Worm (Caenorhabditis elegans) whole organism, L4 larva: ENCODE measurements around the gene Y75B8A.24.

Experiments used
- D1046.2 ChIP-seq: fragments of 200-800 bp; sonication (Bioruptor generic); IDR thresholded peaks from 2 replicates; pipeline ENCODE4 v1.3.6; 2022; ENCODE audit warnings: missing genetic modification characterization, missing compliant biosample characterization
- F26F4.8 ChIP-seq: fragments of 200-800 bp; sonication (Bioruptor generic); conservative IDR thresholded peaks from 2 replicates; pipeline ENCODE4 v1.3.6; 2022; ENCODE audit warnings: missing genetic modification characterization, missing compliant biosample characterization
- T20F7.1 ChIP-seq: fragments of 200-800 bp; sonication (Bioruptor generic); optimal IDR thresholded peaks from 2 replicates; lab custom pipeline; 2018; ENCODE audit warnings: mild to moderate bottlenecking, missing genetic modification characterization, missing compliant biosample characterization
- T26A8.4 ChIP-seq: fragments of 200-800 bp; sonication (Bioruptor generic); IDR thresholded peaks from 2 replicates; pipeline ENCODE4 v1.3.6; 2022; ENCODE audit warnings: missing genetic modification characterization, missing compliant biosample characterization
- Y75B8A.6 ChIP-seq: fragments of 200-800 bp; sonication (Bioruptor generic); IDR thresholded peaks from 2 replicates; pipeline ENCODE4 v1.3.6; 2022; ENCODE audit warnings: missing genetic modification reagents, missing genetic modification characterization, missing compliant biosample characterization
- ama-1 ChIP-seq: fragments of 150-350 bp; optimal IDR thresholded peaks from 2 replicates; lab custom pipeline; 2014; ENCODE audit warnings: inconsistent platforms, mixed read lengths
- attf-4 ChIP-seq: sonication (generic microtip); optimal IDR thresholded peaks from 3 replicates; lab custom pipeline; 2017; ENCODE audit warnings: missing biosample characterization, missing genetic modification characterization
- ceh-20 ChIP-seq: fragments of 200-800 bp; sonication (Bioruptor generic); IDR thresholded peaks from 2 replicates; pipeline ENCODE4 v1.3.6; 2022; ENCODE audit warnings: missing genetic modification reagents, missing genetic modification characterization, missing compliant biosample characterization
- ceh-32 ChIP-seq: sonication (generic microtip); optimal IDR thresholded peaks from 2 replicates; lab custom pipeline; 2016; ENCODE audit warnings: mild to moderate bottlenecking, missing genetic modification characterization, missing compliant biosample characterization; ENCODE audit not compliant: poor library complexity
- ces-1 ChIP-seq: fragments of 150-350 bp; sonication (generic microtip); optimal IDR thresholded peaks from 4 replicates; lab custom pipeline; 2014; ENCODE audit warnings: missing biosample characterization, missing genetic modification reagents, missing genetic modification characterization
- ctbp-1 ChIP-seq: fragments of 200-800 bp; sonication (Bioruptor generic); IDR thresholded peaks from 2 replicates; pipeline ENCODE4 v1.3.6; 2022; ENCODE audit warnings: missing genetic modification reagents, missing genetic modification characterization, missing compliant biosample characterization
- daf-12 ChIP-seq: fragments of 150-350 bp; optimal IDR thresholded peaks from 2 replicates; lab custom pipeline; 2014; ENCODE audit warnings: missing biosample characterization, missing genetic modification reagents, missing genetic modification characterization
- daf-16 ChIP-seq, 3 experiments: sonication (generic microtip); optimal IDR thresholded peaks; 2 replicates each; lab custom pipeline; 2016 to 2017; ENCODE audit warnings: missing genetic modification characterization in 3 of 3, missing genetic modification reagents in 3 of 3, mild to moderate bottlenecking in 2 of 3, missing compliant biosample characterization in 2 of 3, missing biosample characterization in 1 of 3, moderate library complexity in 1 of 3
- dmd-6 ChIP-seq: fragments of 200-800 bp; sonication (Bioruptor generic); IDR thresholded peaks from 2 replicates; pipeline ENCODE4 v1.3.6; 2022; ENCODE audit warnings: missing genetic modification reagents, missing genetic modification characterization, missing compliant biosample characterization
- dmd-8 ChIP-seq: fragments of 200-800 bp; sonication (Bioruptor generic); IDR thresholded peaks from 2 replicates; pipeline ENCODE4 v1.3.6; 2022; ENCODE audit warnings: missing genetic modification characterization, missing compliant biosample characterization
- dmd-9 ChIP-seq: fragments of 200-800 bp; sonication (Bioruptor generic); IDR thresholded peaks from 2 replicates; pipeline ENCODE4 v1.3.6; 2022; ENCODE audit warnings: missing genetic modification reagents, missing genetic modification characterization, missing compliant biosample characterization
- dpl-1 ChIP-seq: fragments of 150-350 bp; optimal IDR thresholded peaks from 2 replicates; lab custom pipeline; 2014; ENCODE audit warnings: missing biosample characterization, missing genetic modification reagents, missing genetic modification characterization
- dve-1 ChIP-seq: sonication (generic microtip); optimal IDR thresholded peaks from 2 replicates; lab custom pipeline; 2017; ENCODE audit warnings: antibody characterized with exemption, mild to moderate bottlenecking, missing genetic modification characterization, missing compliant biosample characterization; ENCODE audit not compliant: insufficient read depth
- egl-27 ChIP-seq: sonication (generic microtip); optimal IDR thresholded peaks from 3 replicates; lab custom pipeline; 2017; ENCODE audit warnings: missing biosample characterization, missing genetic modification reagents, missing genetic modification characterization
- egl-43 ChIP-seq: fragments of 200-800 bp; sonication (Bioruptor generic); IDR thresholded peaks from 2 replicates; pipeline ENCODE4 v1.3.6; 2022; ENCODE audit warnings: missing genetic modification reagents, missing genetic modification characterization, missing compliant biosample characterization
- fkh-10 ChIP-seq: fragments of 150-350 bp; optimal IDR thresholded peaks from 2 replicates; lab custom pipeline; 2014; ENCODE audit warnings: missing biosample characterization, missing genetic modification reagents, missing genetic modification characterization
- gei-8 ChIP-seq: fragments of 200-800 bp; sonication (Bioruptor generic); optimal IDR thresholded peaks from 2 replicates; lab custom pipeline; 2018; ENCODE audit warnings: mild to moderate bottlenecking, missing genetic modification characterization, missing compliant biosample characterization
- hif-1 ChIP-seq, 2 experiments: sonication (generic microtip); optimal IDR thresholded peaks; 2 replicates each; lab custom pipeline; 2016 to 2017; ENCODE audit warnings: missing compliant biosample characterization in 2 of 2, missing genetic modification characterization in 2 of 2, missing genetic modification reagents in 2 of 2, missing genotype in 2 of 2, mild to moderate bottlenecking in 1 of 2
- hlh-30 ChIP-seq: sonication (generic microtip); optimal IDR thresholded peaks from 2 replicates; lab custom pipeline; 2017; ENCODE audit warnings: antibody characterized with exemption, mild to moderate bottlenecking, missing genetic modification characterization, missing compliant biosample characterization; ENCODE audit not compliant: insufficient read depth
- jun-1 ChIP-seq: fragments of 150-350 bp; optimal IDR thresholded peaks from 2 replicates; lab custom pipeline; 2014; ENCODE audit warnings: missing biosample characterization, missing genetic modification reagents, missing genetic modification characterization
- lin-38 ChIP-seq: fragments of 200-800 bp; sonication (Bioruptor generic); IDR thresholded peaks from 2 replicates; pipeline ENCODE4 v1.3.6; 2022; ENCODE audit warnings: missing genetic modification reagents, missing genetic modification characterization, missing compliant biosample characterization
- lin-39 ChIP-seq: fragments of 150-350 bp; optimal IDR thresholded peaks from 2 replicates; lab custom pipeline; 2014; ENCODE audit warnings: missing biosample characterization, missing genetic modification reagents, missing genetic modification characterization
- lir-3 ChIP-seq: sonication (generic microtip); optimal IDR thresholded peaks from 2 replicates; lab custom pipeline; 2016; ENCODE audit warnings: mild to moderate bottlenecking, missing genetic modification characterization, missing compliant biosample characterization
- lsy-2 ChIP-seq, 2 experiments: fragments of 150-350 bp in 1 of 2; sonication (generic microtip) in 1 of 2; optimal IDR thresholded peaks; 2 replicates each; lab custom pipeline; 2014 to 2017; ENCODE audit warnings: missing biosample characterization in 2 of 2, missing genetic modification characterization in 2 of 2
- madf-9 ChIP-seq: fragments of 200-800 bp; sonication (Bioruptor generic); conservative IDR thresholded peaks from 2 replicates; pipeline ENCODE4 v1.3.6; 2022; ENCODE audit warnings: missing genetic modification reagents, missing genetic modification characterization, missing compliant biosample characterization
- mep-1 ChIP-seq: fragments of 150-350 bp; sonication (generic microtip); optimal IDR thresholded peaks from 3 replicates; lab custom pipeline; 2014; ENCODE audit warnings: missing biosample characterization, missing genetic modification characterization
- mes-2 ChIP-seq: sonication (generic microtip); optimal IDR thresholded peaks from 2 replicates; lab custom pipeline; 2016; ENCODE audit warnings: missing genotype, mild to moderate bottlenecking, missing genetic modification characterization, missing compliant biosample characterization; ENCODE audit not compliant: poor library complexity, severe bottlenecking
- mxl-3 ChIP-seq: fragments of 200-800 bp; sonication (Bioruptor generic); optimal IDR thresholded peaks from 2 replicates; lab custom pipeline; 2018; ENCODE audit warnings: mild to moderate bottlenecking, missing genetic modification characterization, missing compliant biosample characterization
- nhr-102 ChIP-seq: sonication (generic microtip); optimal IDR thresholded peaks from 2 replicates; lab custom pipeline; 2016; ENCODE audit warnings: mild to moderate bottlenecking, missing genetic modification characterization, moderate library complexity, missing compliant biosample characterization
- nhr-11 ChIP-seq: fragments of 150-350 bp; optimal IDR thresholded peaks from 2 replicates; lab custom pipeline; 2014; ENCODE audit warnings: missing biosample characterization, missing genetic modification characterization
- nhr-237 ChIP-seq: sonication (generic microtip); optimal IDR thresholded peaks from 2 replicates; lab custom pipeline; 2017; ENCODE audit warnings: missing biosample characterization, missing genetic modification characterization
- nhr-25 ChIP-seq: sonication (generic microtip); optimal IDR thresholded peaks from 2 replicates; lab custom pipeline; 2017; ENCODE audit warnings: missing genetic modification characterization, mild to moderate bottlenecking, missing compliant biosample characterization, antibody characterized with exemption, moderate library complexity, borderline replicate concordance; ENCODE audit not compliant: insufficient read depth
- nhr-28 ChIP-seq: fragments of 150-350 bp; optimal IDR thresholded peaks from 2 replicates; lab custom pipeline; 2014; ENCODE audit warnings: missing biosample characterization, missing genetic modification characterization
- nhr-41 ChIP-seq: fragments of 200-800 bp; sonication (Bioruptor generic); IDR thresholded peaks from 2 replicates; pipeline ENCODE4 v1.3.6; 2022; ENCODE audit warnings: missing genetic modification reagents, missing genetic modification characterization, missing compliant biosample characterization
- nhr-6 ChIP-seq: fragments of 150-350 bp; optimal IDR thresholded peaks from 2 replicates; lab custom pipeline; 2014; ENCODE audit warnings: missing biosample characterization, missing genetic modification characterization
- nhr-76 ChIP-seq: fragments of 150-350 bp; optimal IDR thresholded peaks from 2 replicates; lab custom pipeline; 2014; ENCODE audit warnings: missing biosample characterization, missing genetic modification characterization
- sdz-12 ChIP-seq: fragments of 200-800 bp; sonication (Bioruptor generic); optimal IDR thresholded peaks from 2 replicates; lab custom pipeline; 2018; ENCODE audit warnings: mild to moderate bottlenecking, missing genetic modification characterization, missing compliant biosample characterization
- skn-1 ChIP-seq: fragments of 150-350 bp; optimal IDR thresholded peaks from 2 replicates; lab custom pipeline; 2014; ENCODE audit warnings: missing biosample characterization, missing genetic modification characterization
- snpc-1.2 ChIP-seq: fragments of 200-800 bp; sonication (Bioruptor generic); IDR thresholded peaks from 2 replicates; pipeline ENCODE4 v1.3.6; 2022; ENCODE audit warnings: missing genetic modification reagents, missing genetic modification characterization, missing compliant biosample characterization
- tag-97 ChIP-seq: fragments of 200-800 bp; sonication (Bioruptor generic); IDR thresholded peaks from 2 replicates; pipeline ENCODE4 v1.3.6; 2022; ENCODE audit warnings: missing genetic modification characterization, missing compliant biosample characterization
- tra-1 ChIP-seq: fragments of 200-800 bp; sonication (Bioruptor generic); IDR thresholded peaks from 2 replicates; pipeline ENCODE4 v1.3.6; 2022; ENCODE audit warnings: missing genetic modification reagents, missing genetic modification characterization, missing compliant biosample characterization
- unc-130 ChIP-seq: sonication (generic microtip); optimal IDR thresholded peaks from 2 replicates; lab custom pipeline; 2016; ENCODE audit warnings: missing genetic modification reagents, missing genetic modification characterization, missing compliant biosample characterization
- unc-62 ChIP-seq, 3 experiments: fragments of 150-350 bp in 1 of 3; sonication (generic microtip); optimal IDR thresholded peaks in 2 of 3; peaks in 1 of 3; 1 replicate in 1 of 3; 2 replicates in 2 of 3; lab custom pipeline; 2014 to 2017; ENCODE audit warnings: missing biosample characterization in 3 of 3, missing genetic modification characterization in 3 of 3, missing genetic modification reagents in 3 of 3, missing genotype in 1 of 3
- zfp-2 ChIP-seq: sonication (generic microtip); optimal IDR thresholded peaks from 2 replicates; lab custom pipeline; 2016; ENCODE audit warnings: mild to moderate bottlenecking, missing genetic modification characterization, missing compliant biosample characterization

The Y75B8A.24 gene

DNA sequence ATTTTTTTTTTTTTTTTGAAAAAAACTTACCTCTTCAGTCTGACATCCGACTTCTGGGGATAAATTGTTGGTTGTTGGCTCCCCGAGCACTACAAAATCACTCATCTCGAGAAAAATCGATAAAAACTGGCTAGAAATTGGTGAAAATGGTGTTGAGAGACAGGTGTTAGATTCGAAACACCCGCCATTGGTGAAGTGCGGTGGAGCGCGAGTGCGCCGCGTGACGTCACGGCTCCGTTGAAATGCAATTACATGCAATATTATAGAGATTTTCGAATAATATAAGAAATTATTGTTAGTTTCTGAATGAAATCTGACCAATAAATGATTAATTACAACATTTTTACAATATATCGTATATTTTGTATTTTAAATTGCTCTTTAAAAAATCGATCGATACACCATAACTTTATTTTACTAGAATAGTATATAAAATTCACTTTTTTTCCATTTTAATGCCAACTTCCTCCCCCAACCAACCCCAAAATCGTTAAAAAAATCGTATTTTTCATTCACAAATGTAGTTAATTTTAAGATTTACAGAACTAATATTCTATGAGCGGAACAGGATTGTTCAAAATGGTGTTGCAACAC lies 47.4 kb downstream of the Y75B8A.24 start, which contains the start of the genes Y75B8A.18 and Y75B8A.19:
Y75B8A.18 (minus strand) TSS at position 142 of the 594 bp plus-strand sequence.
Y75B8A.19 (plus strand) TSS at position 544 of the 594 bp plus-strand sequence.
- TF ChIP-seq daf-16 (GFP tag; optimal IDR thresholded peaks at IDR 0.05; lab: Kevin White, UChicago) (no peak), daf-16 (tag; optimal IDR thresholded peaks at IDR 0.05; lab: Kevin White, UChicago) (no peak), dmd-9 (GFP tag; lab: Robert Waterston, UW) (no peak), dpl-1 (GFP tag; lab: Kevin White, UChicago) (peak; percentile 85), nhr-237 (tag; lab: Kevin White, UChicago) (no peak), ces-1 (GFP tag; lab: Kevin White, UChicago) (no peak), attf-4 (tag; lab: Kevin White, UChicago) (no peak), sdz-12 (GFP tag; lab: Kevin White, UChicago) (no peak), egl-27 (tag; lab: Kevin White, UChicago) (no peak), unc-130 (GFP tag; lab: Kevin White, UChicago) (no peak), dmd-6 (GFP tag; lab: Robert Waterston, UW) (no peak), ctbp-1 (GFP tag; lab: Robert Waterston, UW) (no peak), hlh-30 (tag; lab: Kevin White, UChicago) (peak; percentile 48), dve-1 (tag; lab: Kevin White, UChicago) (peak; percentile 4), ceh-20 (GFP tag; lab: Robert Waterston, UW) (no peak), lir-3 (tag; lab: Kevin White, UChicago) (no peak), daf-12 (tag; lab: Kevin White, UChicago) (no peak), T26A8.4 (no peak), nhr-25 (no peak), tra-1 (GFP tag; lab: Robert Waterston, UW) (no peak), lin-38 (GFP tag; lab: Robert Waterston, UW) (peak; percentile 95), ceh-32 (tag; lab: Kevin White, UChicago) (no peak), Y75B8A.6 (GFP tag; lab: Robert Waterston, UW) (no peak), dmd-8 (GFP tag; lab: Robert Waterston, UW) (no peak), mep-1 (tag; lab: Kevin White, UChicago) (peak; percentile 42), nhr-41 (GFP tag; lab: Robert Waterston, UW) (no peak), gei-8 (GFP tag; lab: Kevin White, UChicago) (no peak), nhr-102 (tag; lab: Kevin White, UChicago) (no peak), mes-2 (tag; lab: Kevin White, UChicago) (peak; percentile 78), mxl-3 (GFP tag; lab: Kevin White, UChicago) (no peak), tag-97 (GFP tag; lab: Robert Waterston, UW) (no peak), fkh-10 (GFP tag; lab: Kevin White, UChicago) (no peak), T20F7.1 (GFP tag; lab: Kevin White, UChicago) (no peak), zfp-2 (no peak), nhr-28 (tag; lab: Kevin White, UChicago) (no peak), lsy-2 (tag; optimal IDR thresholded peaks at IDR 0.05; lab: Kevin White, UChicago) (peak in 1 of 2 experiments; percentile 56), D1046.2 (GFP tag; lab: Robert Waterston, UW) (no peak), jun-1 (tag; lab: Kevin White, UChicago) (no peak), skn-1 (tag; lab: Kevin White, UChicago) (no peak), madf-9 (GFP tag; lab: Robert Waterston, UW) (no peak), nhr-6 (peak; percentile 24), nhr-76 (tag; lab: Kevin White, UChicago) (no peak), F26F4.8 (GFP tag; lab: Robert Waterston, UW) (no peak), egl-43 (GFP tag; lab: Robert Waterston, UW) (no peak), hif-1 (tag; optimal IDR thresholded peaks at IDR 0.05; lab: Kevin White, UChicago) (peak in 1 of 2 experiments; percentile 10), snpc-1.2 (GFP tag; lab: Robert Waterston, UW) (no peak), nhr-11 (tag; lab: Kevin White, UChicago) (no peak), lin-39 (tag; lab: Kevin White, UChicago) (no peak), unc-62 (GFP tag; optimal IDR thresholded peaks at IDR 0.05 in 1 of 2; lab: Kevin White, UChicago) (peak in 1 of 2 experiments; percentile 58), unc-62 (tag; optimal IDR thresholded peaks at IDR 0.05; lab: Kevin White, UChicago) (no peak), ama-1 (lab: Kevin White, UChicago) (no peak)
